Fruit fly (Drosophila melanogaster): Measurements from ENCODE around the gene Adi1.

Gene Adi1

DNA sequence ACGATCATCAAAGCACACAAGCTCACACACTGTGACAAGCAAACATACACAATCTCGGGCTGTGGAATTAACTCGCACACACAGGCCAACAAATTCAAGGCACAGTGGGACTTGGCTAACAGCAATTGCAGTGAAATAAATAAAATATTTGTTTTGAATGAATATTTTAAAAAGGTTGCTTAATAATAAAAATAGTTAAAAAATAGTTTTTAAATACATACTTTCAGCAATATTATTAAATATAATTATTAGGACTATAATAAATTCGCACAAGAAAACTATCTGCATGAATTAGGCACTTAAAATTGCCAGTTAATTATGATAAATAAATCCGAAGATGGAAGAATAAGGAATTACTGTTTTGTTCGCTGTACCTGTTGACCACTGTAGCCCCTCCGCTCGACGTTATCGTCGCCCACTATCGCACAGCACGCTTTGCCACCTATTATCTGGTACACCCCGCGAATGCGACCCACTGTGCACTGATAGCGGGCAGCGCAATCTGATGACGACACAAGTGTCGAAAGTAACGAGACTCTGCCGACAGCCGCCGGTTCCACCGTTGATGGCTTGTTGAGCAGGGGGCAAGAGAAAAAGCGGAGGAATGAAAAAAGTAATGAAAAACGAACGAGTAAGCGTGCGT, 19.7 kb downstream of the Adi1 start (continued):
- TF ChIP-seq lbe (GFP tag; optimal IDR thresholded peaks at IDR 0.05) (peak; percentile 90), CG4617 (GFP tag; optimal IDR thresholded peaks at IDR 0.05; ENCODE audit: borderline replicate concordance) (peak; percentile 91), ems (GFP tag; optimal IDR thresholded peaks at IDR 0.05) (peak; percentile 77), fd96Cb (tag; optimal IDR thresholded peaks at IDR 0.05) (peak; percentile 98), Adf1 (GFP tag; IDR thresholded peaks at IDR 0.05) (peak; percentile 85), H2.0 (GFP tag; IDR thresholded peaks at IDR 0.05) (peak; percentile 95), CG14965 (GFP tag; optimal IDR thresholded peaks at IDR 0.05; ENCODE audit: borderline replicate concordance) (no peak), ttk (GFP tag; IDR thresholded peaks at IDR 0.05) (peak; percentile 96), CG4404 (GFP tag; IDR thresholded peaks at IDR 0.05) (peak; percentile 94), Gsc (GFP tag; IDR thresholded peaks at IDR 0.05) (no peak; the same call in 1 of the 2 replicates), Ets97D (GFP tag; optimal IDR thresholded peaks at IDR 0.05) (peak; percentile 35), Hsf (GFP tag; optimal IDR thresholded peaks at IDR 0.05) (peak; percentile 93), Med (GFP tag) (peak; percentile 90), CG17568 (GFP tag; optimal IDR thresholded peaks at IDR 0.05) (peak; percentile 94), fd102C (GFP tag; optimal IDR thresholded peaks at IDR 0.05) (no peak), CG31224 (GFP tag; IDR thresholded peaks at IDR 0.05) (peak; percentile 92), Antp (GFP tag; optimal IDR thresholded peaks at IDR 0.05) (peak; percentile 81), CG2712 (tag; optimal IDR thresholded peaks at IDR 0.05) (peak; percentile 99), HLH4C (GFP tag; IDR thresholded peaks at IDR 0.05; ENCODE audit: partially characterized antibody) (no peak), tgo (GFP tag; IDR thresholded peaks at IDR 0.05) (peak; percentile 97), CG8388 (GFP tag; optimal IDR thresholded peaks at IDR 0.05) (peak; percentile 97), dysf (GFP tag; IDR thresholded peaks at IDR 0.05) (peak; percentile 99), Mrtf (GFP tag; IDR thresholded peaks at IDR 0.05) (peak; percentile 94), Hand (GFP tag; optimal IDR thresholded peaks at IDR 0.05) (peak; percentile 98), cg (GFP tag; optimal IDR thresholded peaks at IDR 0.05) (peak; percentile 54), CG7963 (GFP tag; IDR thresholded peaks at IDR 0.05; ENCODE audit: partially characterized antibody) (0 out of 3 replicates have a peak, but pooled peaks have one; percentile 26), nmo (GFP tag; optimal IDR thresholded peaks at IDR 0.05) (peak; percentile 99), ssp (GFP tag; IDR thresholded peaks at IDR 0.05) (peak; percentile 90), CG2199 (GFP tag; IDR thresholded peaks at IDR 0.05) (0 out of 3 replicates have a peak, but pooled peaks have one; percentile 51), CG30403 (GFP tag; optimal IDR thresholded peaks at IDR 0.05) (peak; percentile 99), Atf6 (GFP tag; IDR thresholded peaks at IDR 0.05) (peak; percentile 99), CG11247 (GFP tag; IDR thresholded peaks at IDR 0.05) (peak; percentile 94), CG11723 (GFP tag; optimal IDR thresholded peaks at IDR 0.05) (peak; percentile 98), CG1529 (GFP tag; optimal IDR thresholded peaks at IDR 0.05) (peak; percentile 98), bowl (GFP tag; IDR thresholded peaks at IDR 0.05) (peak; percentile 93), CG3726 (GFP tag; IDR thresholded peaks at IDR 0.05) (peak; percentile 94; the same call in 2 of the 3 replicates), CG11696 (GFP tag; IDR thresholded peaks at IDR 0.05) (peak; percentile 80), Hey (tag; optimal IDR thresholded peaks at IDR 0.05) (peak; percentile 100), stc (GFP tag; IDR thresholded peaks at IDR 0.05) (peak; percentile 98), CG9215 (GFP tag; IDR thresholded peaks at IDR 0.05) (peak; percentile 97), cas (GFP tag; IDR thresholded peaks at IDR 0.05) (peak; percentile 90), gro (GFP tag; optimal IDR thresholded peaks at IDR 0.05) (peak; percentile 37), CG10274 (GFP tag; optimal IDR thresholded peaks at IDR 0.05) (peak; percentile 93), MTF-1 (GFP tag; optimal IDR thresholded peaks at IDR 0.05; ENCODE audit: borderline replicate concordance) (peak; percentile 84), zfh1 (GFP tag; IDR thresholded peaks at IDR 0.05) (peak; percentile 93), pan (optimal IDR thresholded peaks at IDR 0.05) (no peak), pan (GFP tag; optimal IDR thresholded peaks at IDR 0.05 in 1 of 2, IDR thresholded peaks at IDR 0.05 in 1 of 2) (peak in 1 of 2 experiments; percentile 96), CG18599 (GFP tag; optimal IDR thresholded peaks at IDR 0.05) (peak; percentile 99), cwo (GFP tag; optimal IDR thresholded peaks at IDR 0.05) (peak; percentile 99), CG15073 (GFP tag; optimal IDR thresholded peaks at IDR 0.05) (peak; percentile 83)
